Worm (Caenorhabditis elegans): ENCODE data around the gene F58B4.5.

The F58B4.5 gene

DNA sequence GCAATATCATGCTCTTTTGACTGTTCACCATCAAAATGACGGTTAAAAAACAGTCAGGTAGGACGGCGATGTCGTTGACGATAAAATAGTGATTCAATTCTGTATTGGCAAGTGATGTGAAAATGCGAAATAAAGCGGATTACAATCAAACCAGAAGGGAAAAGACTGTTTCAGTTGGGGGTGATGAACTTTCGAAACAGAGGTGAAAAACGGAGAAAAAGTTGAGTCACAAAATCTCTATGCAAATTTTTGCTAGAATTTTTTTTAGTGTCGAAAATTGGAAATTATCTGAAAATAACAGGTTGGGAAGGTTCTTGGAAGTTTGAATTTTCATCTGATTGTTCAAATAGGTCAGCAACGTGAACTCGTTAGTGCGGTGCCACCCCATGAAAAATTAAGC is 10.7 kb upstream of the F58B4.5 start, which contains the start of gene nas-31:
TSS of gene nas-31 (minus strand) at position 101 of the 400 bp plus-strand sequence.
- no peak for TF ChIP-seq rnt-1 (tag; optimal IDR thresholded peaks at IDR 0.05)
- no peak for TF ChIP-seq ceh-24 (tag; optimal IDR thresholded peaks at IDR 0.05)
- no peak for TF ChIP-seq pha-4 (tag; optimal IDR thresholded peaks at IDR 0.05)
- TF ChIP-seq ceh-45 (GFP tag; IDR thresholded peaks at IDR 0.05), result no peak
- no peak for TF ChIP-seq pag-3 (tag; optimal IDR thresholded peaks at IDR 0.05; ENCODE audit: borderline replicate concordance)
- no peak for TF ChIP-seq nfya-1 (tag; optimal IDR thresholded peaks at IDR 0.05)
- no peak for TF ChIP-seq fkh-6 (tag; optimal IDR thresholded peaks at IDR 0.05)
- TF ChIP-seq tbx-7 (tag; optimal IDR thresholded peaks at IDR 0.05), result no peak
- TF ChIP-seq unc-42 (tag; optimal IDR thresholded peaks at IDR 0.05), result no peak

DNA sequence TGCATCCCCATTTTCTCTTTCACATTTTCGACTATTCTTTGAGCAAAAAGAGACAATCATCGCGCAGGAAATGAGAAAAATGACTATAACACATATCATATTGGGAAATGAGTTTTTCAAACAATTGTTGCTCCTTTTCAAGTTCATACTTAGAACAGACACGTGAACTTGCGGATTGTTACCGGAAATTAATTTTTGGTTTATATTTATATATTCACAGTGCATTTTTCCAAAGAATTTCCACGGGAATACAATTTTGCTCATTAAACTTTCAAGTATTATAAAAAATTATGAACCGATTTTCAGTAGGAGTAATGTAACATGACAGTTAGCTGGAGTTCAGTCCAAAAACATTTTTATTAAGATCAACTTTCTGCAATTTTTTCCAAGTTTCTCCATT is 9.3 kb upstream of the F58B4.5 start, which contains the start of gene F58B4.7:
TSS of gene F58B4.7 (minus strand) at position 101 of the 400 bp plus-strand sequence.
- TF ChIP-seq C38D4.7 (GFP tag; optimal IDR thresholded peaks at IDR 0.05), result no peak
- no peak for TF ChIP-seq unc-3 (GFP tag; conservative IDR thresholded peaks at IDR 0.05)
- TF ChIP-seq unc-3 (tag; optimal IDR thresholded peaks at IDR 0.05), result no peak
- no peak for TF ChIP-seq pqm-1 (tag; optimal IDR thresholded peaks at IDR 0.05)
- no peak for TF ChIP-seq ceh-45 (GFP tag; IDR thresholded peaks at IDR 0.05)
- no peak for TF ChIP-seq eyg-1 (tag; optimal IDR thresholded peaks at IDR 0.05)
- TF ChIP-seq ceh-14 (tag; optimal IDR thresholded peaks at IDR 0.05), result no peak
- TF ChIP-seq hlh-15 (tag; optimal IDR thresholded peaks at IDR 0.05), result no peak
- no peak for TF ChIP-seq pha-4 (tag; optimal IDR thresholded peaks at IDR 0.05)
- no peak for TF ChIP-seq dmd-4 (tag; optimal IDR thresholded peaks at IDR 0.05; ENCODE audit: borderline replicate concordance)
- TF ChIP-seq sox-4 (tag; optimal IDR thresholded peaks at IDR 0.05), result no peak
- TF ChIP-seq ceh-2 (tag; optimal IDR thresholded peaks at IDR 0.05), result no peak
- no peak for TF ChIP-seq F13H6.1 (tag; optimal IDR thresholded peaks at IDR 0.05)
- no peak for TF ChIP-seq ttx-3 (tag; optimal IDR thresholded peaks at IDR 0.05)
- TF ChIP-seq unc-86 (tag; optimal IDR thresholded peaks at IDR 0.05), result no peak

DNA sequence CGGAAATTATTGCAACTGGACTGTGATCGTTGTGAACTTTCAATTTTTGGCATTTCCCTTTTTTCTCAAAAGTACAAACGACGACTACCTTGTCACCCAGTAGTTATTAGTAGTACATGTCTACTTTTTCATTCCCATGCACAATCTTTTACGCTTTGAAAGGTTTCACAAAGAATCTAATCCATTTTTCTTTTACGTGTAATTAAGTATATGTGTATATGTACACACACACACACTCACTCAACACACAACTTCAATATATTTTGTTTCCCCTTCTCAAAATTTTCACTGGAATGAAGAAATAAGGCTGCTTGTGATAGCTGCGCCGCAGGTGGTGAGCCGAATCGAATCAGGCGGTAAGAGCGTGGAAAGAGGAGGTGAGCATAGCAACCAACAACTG is 7.8 kb upstream of the F58B4.5 start, which contains the start of gene F58B4.6:
TSS of gene F58B4.6 (plus strand) at position 301 of the 400 bp plus-strand sequence.
- TF ChIP-seq C08G9.2 (tag; optimal IDR thresholded peaks at IDR 0.05) (no peak), ceh-2 (tag; optimal IDR thresholded peaks at IDR 0.05) (no peak), che-1 (tag; optimal IDR thresholded peaks at IDR 0.05) (no peak), gmeb-2 (tag; optimal IDR thresholded peaks at IDR 0.05) (no peak), sdc-2 (tag; optimal IDR thresholded peaks at IDR 0.05) (no peak), hlh-13 (GFP tag; optimal IDR thresholded peaks at IDR 0.05) (no peak), odd-2 (tag; optimal IDR thresholded peaks at IDR 0.05) (no peak), npax-4 (tag; optimal IDR thresholded peaks at IDR 0.05) (no peak), nfya-1 (tag; optimal IDR thresholded peaks at IDR 0.05) (no peak), ceh-24 (tag; optimal IDR thresholded peaks at IDR 0.05) (no peak), tbx-7 (tag; optimal IDR thresholded peaks at IDR 0.05) (no peak), sox-4 (tag; optimal IDR thresholded peaks at IDR 0.05) (no peak), T23F11.4 (GFP tag; optimal IDR thresholded peaks at IDR 0.05) (no peak), rnt-1 (tag; optimal IDR thresholded peaks at IDR 0.05) (no peak), nhr-232 (tag; optimal IDR thresholded peaks at IDR 0.05) (no peak), ceh-48 (tag; optimal IDR thresholded peaks at IDR 0.05) (no peak), tbx-2 (tag; optimal IDR thresholded peaks at IDR 0.05) (no peak), ceh-30 (tag; optimal IDR thresholded peaks at IDR 0.05) (no peak), hlh-15 (tag; optimal IDR thresholded peaks at IDR 0.05) (no peak), zip-5 (tag; optimal IDR thresholded peaks at IDR 0.05) (no peak)

DNA sequence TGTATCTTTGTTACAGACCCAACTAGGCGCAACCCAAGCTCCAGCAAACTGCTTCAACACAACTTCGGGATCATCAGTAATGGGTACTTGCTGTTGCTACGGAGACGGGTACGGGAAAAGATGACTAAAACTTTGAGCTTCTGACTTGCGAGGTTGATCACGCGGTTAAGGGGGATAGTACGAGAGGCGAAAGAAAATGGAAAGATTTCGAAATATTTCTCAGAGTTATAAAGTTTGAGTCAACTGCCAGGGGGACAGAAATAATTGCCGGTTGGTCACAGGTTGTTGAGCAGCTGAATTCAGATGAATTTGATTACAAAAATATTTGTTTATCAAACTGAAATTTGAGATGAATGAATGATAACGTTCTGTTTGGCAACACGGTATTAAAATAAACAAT is 6.8 kb upstream of the F58B4.5 start:
- TF ChIP-seq ama-1 (optimal IDR thresholded peaks at IDR 0.05) (no peak), lim-6 (tag; optimal IDR thresholded peaks at IDR 0.05) (no peak), fkh-6 (tag; optimal IDR thresholded peaks at IDR 0.05) (no peak), pat-9 (tag; optimal IDR thresholded peaks at IDR 0.05) (no peak), C38D4.7 (GFP tag; optimal IDR thresholded peaks at IDR 0.05) (no peak), unc-55 (GFP tag; optimal IDR thresholded peaks at IDR 0.05) (no peak), K09A11.1 (tag; optimal IDR thresholded peaks at IDR 0.05; ENCODE audit: insufficient read depth) (no peak), pha-2 (tag; optimal IDR thresholded peaks at IDR 0.05) (no peak), nhr-11 (tag; optimal IDR thresholded peaks at IDR 0.05) (no peak), ceh-19 (GFP tag; optimal IDR thresholded peaks at IDR 0.05) (no peak), T23F11.4 (GFP tag; optimal IDR thresholded peaks at IDR 0.05) (no peak), nfya-1 (tag; optimal IDR thresholded peaks at IDR 0.05) (no peak), madf-2 (tag; optimal IDR thresholded peaks at IDR 0.05) (no peak), hlh-6 (tag; optimal IDR thresholded peaks at IDR 0.05) (no peak), ztf-16 (tag; optimal IDR thresholded peaks at IDR 0.05) (no peak), ceh-9 (tag; optimal IDR thresholded peaks at IDR 0.05) (no peak)

Data from whole organism, late embryonic.